Worm (Caenorhabditis elegans) whole organism, young adult: ENCODE data around the gene srh-105.

ENCODE experiments used
- D2030.7 ChIP-seq: fragments of 200-800 bp; sonication (Bioruptor generic); IDR thresholded peaks from 2 replicates; pipeline ENCODE4 v1.3.6; 2022; ENCODE audit warnings: missing genetic modification reagents, missing genetic modification characterization, missing compliant biosample characterization
- K11D2.4 ChIP-seq: fragments of 200-800 bp; sonication (Bioruptor generic); IDR thresholded peaks from 2 replicates; pipeline ENCODE4 v1.3.6; 2022; ENCODE audit warnings: missing genetic modification reagents, missing genetic modification characterization, missing compliant biosample characterization
- ama-1 ChIP-seq, 3 experiments: fragments of 150-350 bp in 1 of 3; sonication (generic microtip) in 2 of 3; optimal IDR thresholded peaks; 2 replicates each; lab custom pipeline; 2014 to 2018; ENCODE audit warnings: missing biosample characterization in 2 of 3, missing genetic modification characterization in 2 of 3, missing genetic modification reagents in 2 of 3
- attf-5 ChIP-seq: fragments of 200-800 bp; sonication (Bioruptor generic); optimal IDR thresholded peaks from 2 replicates; lab custom pipeline; 2018; ENCODE audit warnings: mild to moderate bottlenecking, missing genetic modification characterization, missing compliant biosample characterization
- ccch-3 ChIP-seq: fragments of 200-800 bp; sonication (Bioruptor generic); optimal IDR thresholded peaks from 2 replicates; lab custom pipeline; 2018; ENCODE audit warnings: mild to moderate bottlenecking, missing genetic modification characterization, missing compliant biosample characterization
- ceh-100 ChIP-seq: fragments of 200-800 bp; sonication (Bioruptor generic); IDR thresholded peaks from 2 replicates; pipeline ENCODE4 v1.3.6; 2022; ENCODE audit warnings: missing genetic modification reagents, missing genetic modification characterization, missing compliant biosample characterization
- ceh-91 ChIP-seq: fragments of 200-800 bp; sonication (Bioruptor generic); IDR thresholded peaks from 2 replicates; pipeline ENCODE4 v1.3.6; 2022; ENCODE audit warnings: missing genetic modification reagents, missing genetic modification characterization, missing compliant biosample characterization
- gei-17 ChIP-seq: fragments of 200-800 bp; sonication (Bioruptor generic); optimal IDR thresholded peaks from 2 replicates; lab custom pipeline; 2018; ENCODE audit warnings: mild to moderate bottlenecking, missing genetic modification characterization, missing compliant biosample characterization
- hmg-1.2 ChIP-seq: fragments of 200-800 bp; sonication (Bioruptor generic); IDR thresholded peaks from 2 replicates; pipeline ENCODE4 v1.3.6; 2022; ENCODE audit warnings: missing genetic modification reagents, missing genetic modification characterization, missing compliant biosample characterization
- madf-10 ChIP-seq: sonication (generic microtip); optimal IDR thresholded peaks from 2 replicates; lab custom pipeline; 2016; ENCODE audit warnings: mild to moderate bottlenecking, missing genetic modification characterization, missing compliant biosample characterization
- nfya-1 ChIP-seq: sonication (generic microtip); optimal IDR thresholded peaks from 2 replicates; lab custom pipeline; 2017; ENCODE audit warnings: antibody characterized with exemption, missing compliant biosample characterization, missing genetic modification characterization, borderline replicate concordance; ENCODE audit not compliant: insufficient read depth
- snpc-4 ChIP-seq, 5 experiments: fragments of 150-350 bp in 1 of 5; sonication (generic microtip) in 4 of 5; optimal IDR thresholded peaks; 2 replicates each; lab custom pipeline; 2014 to 2018; ENCODE audit warnings: missing genetic modification characterization in 5 of 5, missing biosample characterization in 3 of 5, antibody characterized with exemption in 2 of 5, mild to moderate bottlenecking in 2 of 5, missing compliant biosample characterization in 2 of 5, missing genotype in 2 of 5, moderate library complexity in 2 of 5, missing genetic modification reagents in 1 of 5
- unc-62 ChIP-seq: fragments of 150-350 bp; optimal IDR thresholded peaks from 2 replicates; lab custom pipeline; 2014; ENCODE audit warnings: missing biosample characterization, missing genetic modification reagents, missing genetic modification characterization
- ztf-18 ChIP-seq: sonication (generic microtip); optimal IDR thresholded peaks from 2 replicates; lab custom pipeline; 2016; ENCODE audit warnings: missing genotype, mild to moderate bottlenecking, missing genetic modification characterization, missing compliant biosample characterization

DNA sequence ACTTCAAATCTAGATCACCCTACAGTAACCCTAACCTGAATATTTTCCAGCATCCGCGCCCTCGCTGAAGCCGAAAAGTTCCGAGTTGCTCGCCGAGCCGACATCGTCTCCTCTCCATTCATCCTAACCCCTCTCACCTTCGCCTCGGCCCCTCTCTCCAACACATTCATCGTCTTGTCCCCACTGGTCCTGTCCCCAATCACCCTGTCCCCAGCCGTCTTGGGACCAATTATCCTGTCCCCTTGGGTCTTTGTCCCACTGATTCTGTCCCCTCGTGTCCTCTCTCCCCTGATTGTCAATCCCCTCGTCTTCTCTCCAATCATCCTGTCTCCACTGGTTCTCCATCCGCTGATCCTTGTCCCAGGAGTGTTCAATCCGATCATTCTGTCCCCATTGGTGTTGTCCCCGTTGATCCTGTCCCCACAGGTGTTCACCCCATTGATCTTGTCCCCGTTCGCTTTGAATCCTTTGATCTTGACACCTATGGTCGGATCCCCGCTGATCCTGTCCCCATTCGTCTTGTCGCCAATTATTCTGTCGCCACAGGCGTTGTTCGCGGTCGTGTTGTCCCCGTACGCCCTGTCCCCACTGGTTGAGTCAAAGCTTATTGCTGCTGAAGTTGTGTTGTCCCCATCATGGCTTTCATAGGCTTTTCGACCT lies 42.2 kb upstream of the srh-105 start, which contains the start of gene lips-7:
- TF ChIP-seq snpc-4 (GFP tag; optimal IDR thresholded peaks at IDR 0.05; lab: Kevin White, UChicago) (no peak), snpc-4 (tag; optimal IDR thresholded peaks at IDR 0.05; lab: Kevin White, UChicago) (no peak), ama-1 (optimal IDR thresholded peaks at IDR 0.05; lab: Kevin White, UChicago) (no peak), ama-1 (GFP tag; optimal IDR thresholded peaks at IDR 0.05; lab: Kevin White, UChicago) (no peak), ceh-91 (no peak), ccch-3 (GFP tag; lab: Kevin White, UChicago) (no peak), attf-5 (GFP tag; lab: Kevin White, UChicago) (no peak), unc-62 (GFP tag; lab: Kevin White, UChicago) (no peak), K11D2.4 (no peak), nfya-1 (tag; lab: Kevin White, UChicago) (peak; percentile 39), ztf-18 (no peak), hmg-1.2 (no peak), madf-10 (tag; lab: Kevin White, UChicago) (no peak), ceh-100 (GFP tag; lab: Robert Waterston, UW) (no peak), gei-17 (GFP tag; lab: Kevin White, UChicago) (no peak), D2030.7 (no peak)
